Worm (Caenorhabditis elegans): ENCODE measurements around the gene W04G3.11.
A peak's percentile ranks its signal among the peaks of the same experiment; 100 is the strongest.

The W04G3.11 gene

ce11 chrX:11093985-11094593, 5.1 kb downstream of the W04G3.11 start:
- peak; percentile 55 for TF ChIP-seq tbx-9 (tag; optimal IDR thresholded peaks at IDR 0.05; ENCODE audit: borderline replicate concordance)
- peak; percentile 59; the same call in 1 of the 2 replicates for TF ChIP-seq ztf-28 (GFP tag; IDR thresholded peaks at IDR 0.05)
- TF ChIP-seq cebp-2 (GFP tag; IDR thresholded peaks at IDR 0.05) = peak; percentile 99
- TF ChIP-seq lin-40 (tag; optimal IDR thresholded peaks at IDR 0.05) = peak; percentile 100
- peak; percentile 98 for TF ChIP-seq ztf-3 (GFP tag; optimal IDR thresholded peaks at IDR 0.05)
- no peak for TF ChIP-seq nfya-1 (tag; optimal IDR thresholded peaks at IDR 0.05; ENCODE audit: borderline replicate concordance, insufficient read depth)
- TF ChIP-seq egl-44 (GFP tag; IDR thresholded peaks at IDR 0.05) = peak; percentile 96
- TF ChIP-seq hmg-1.2 (GFP tag; IDR thresholded peaks at IDR 0.05) = peak; percentile 92
- peak; percentile 94 for TF ChIP-seq T07F8.4 (tag; optimal IDR thresholded peaks at IDR 0.05)
- peak; percentile 92 for TF ChIP-seq ztf-6 (GFP tag; IDR thresholded peaks at IDR 0.05)
- peak; percentile 91 for TF ChIP-seq C17E4.6 (GFP tag; IDR thresholded peaks at IDR 0.05)
- TF ChIP-seq tlf-1 (GFP tag; optimal IDR thresholded peaks at IDR 0.05) = peak; percentile 99
- TF ChIP-seq ceh-91 (GFP tag; IDR thresholded peaks at IDR 0.05) = peak; percentile 28; the same call in 1 of the 2 replicates
- TF ChIP-seq ZK185.1 (tag; optimal IDR thresholded peaks at IDR 0.05; ENCODE audit: poor library complexity, severe bottlenecking) = peak; percentile 99
- no peak for TF ChIP-seq B0019.2 (GFP tag; conservative IDR thresholded peaks at IDR 0.05)
- peak; percentile 86; the same call in 1 of the 2 replicates for TF ChIP-seq madf-3 (GFP tag; IDR thresholded peaks at IDR 0.05)
- TF ChIP-seq lin-54 (GFP tag; optimal IDR thresholded peaks at IDR 0.05) = peak; percentile 94
- peak; percentile 80 for TF ChIP-seq ztf-18 (tag; optimal IDR thresholded peaks at IDR 0.05)
- TF ChIP-seq aptf-2 (GFP tag; conservative IDR thresholded peaks at IDR 0.05) = 0 out of 2 replicates have a peak, but pooled peaks have one; percentile 48
- no peak for TF ChIP-seq snpc-1.1 (tag; optimal IDR thresholded peaks at IDR 0.05; ENCODE audit: insufficient read depth)
- TF ChIP-seq unc-62 (GFP tag; optimal IDR thresholded peaks at IDR 0.05) = peak; percentile 78
- TF ChIP-seq tbp1 (GFP tag; optimal IDR thresholded peaks at IDR 0.05) = peak; percentile 82
- TF ChIP-seq snpc-4 (GFP tag; optimal IDR thresholded peaks at IDR 0.05) = peak; percentile 36
- TF ChIP-seq snpc-4 (tag; optimal IDR thresholded peaks at IDR 0.05) = peak; percentile 72 to 91 (median 86)
- no peak for TF ChIP-seq lsl-1 (GFP tag; optimal IDR thresholded peaks at IDR 0.05)
- TF ChIP-seq madf-6 (GFP tag; IDR thresholded peaks at IDR 0.05) = no peak
- TF ChIP-seq attf-6 (GFP tag; IDR thresholded peaks at IDR 0.05) = 0 out of 2 replicates have a peak, but pooled peaks have one; percentile 13
- peak; percentile 97 for TF ChIP-seq dpff-1 (tag; optimal IDR thresholded peaks at IDR 0.05)
- TF ChIP-seq ceh-100 (GFP tag; IDR thresholded peaks at IDR 0.05) = peak; percentile 79
- peak; percentile 99 for TF ChIP-seq somi-1 (GFP tag; optimal IDR thresholded peaks at IDR 0.05)
- peak; percentile 100 for TF ChIP-seq Y53G8AR.9 (GFP tag; conservative IDR thresholded peaks at IDR 0.05)
- TF ChIP-seq Y95B8A.8 (GFP tag; IDR thresholded peaks at IDR 0.05) = 0 out of 2 replicates have a peak, but pooled peaks have one; percentile 50
- peak; percentile 80 for TF ChIP-seq cebp-1 (GFP tag; IDR thresholded peaks at IDR 0.05)
- TF ChIP-seq cebp-1 (tag; optimal IDR thresholded peaks at IDR 0.05) = peak; percentile 98
- no peak for TF ChIP-seq D2030.7 (GFP tag; IDR thresholded peaks at IDR 0.05)
- TF ChIP-seq Y56A3A.18 (GFP tag; IDR thresholded peaks at IDR 0.05) = peak; percentile 100
- TF ChIP-seq lag-1 (GFP tag; IDR thresholded peaks at IDR 0.05) = peak; percentile 98
- TF ChIP-seq die-1 (tag; optimal IDR thresholded peaks at IDR 0.05) = peak; percentile 74
- TF ChIP-seq F39B2.1 (GFP tag; IDR thresholded peaks at IDR 0.05) = peak; percentile 46; the same call in 1 of the 2 replicates
- peak; percentile 98 for TF ChIP-seq pha-4 (tag; optimal IDR thresholded peaks at IDR 0.05)
- peak; percentile 75 for TF ChIP-seq attf-5 (GFP tag; optimal IDR thresholded peaks at IDR 0.05)
- TF ChIP-seq fkh-3 (tag; optimal IDR thresholded peaks at IDR 0.05) = peak; percentile 69
- peak; percentile 98 for TF ChIP-seq nhr-120 (GFP tag; IDR thresholded peaks at IDR 0.05)
- peak; percentile 89 for TF ChIP-seq lin-26 (GFP tag; IDR thresholded peaks at IDR 0.05)
- TF ChIP-seq ztf-22 (GFP tag; optimal IDR thresholded peaks at IDR 0.05) = peak; percentile 97
- TF ChIP-seq xnd-1 (tag; optimal IDR thresholded peaks at IDR 0.05) = no peak
- peak; percentile 90 for TF ChIP-seq nhr-27 (tag; optimal IDR thresholded peaks at IDR 0.05)
